Worm (Caenorhabditis elegans) whole organism, midembryonic: Measurements from ENCODE around the gene mbf-1.

ENCODE experiments used
- T22C8.4 ChIP-seq: fragments of 200-800 bp; sonication (Bioruptor generic); IDR thresholded peaks from 2 replicates; pipeline ENCODE4 v1.3.6; 2022; ENCODE audit warnings: missing genetic modification characterization, missing compliant biosample characterization
- cog-1 ChIP-seq: sonication (generic microtip); optimal IDR thresholded peaks from 2 replicates; lab custom pipeline; 2016; ENCODE audit warnings: missing genetic modification characterization, missing compliant biosample characterization
- med-1 ChIP-seq: sonication (generic microtip); optimal IDR thresholded peaks from 2 replicates; lab custom pipeline; 2017; ENCODE audit warnings: missing genetic modification characterization, mild to moderate bottlenecking, missing compliant biosample characterization, antibody characterized with exemption, missing genetic modification reagents; ENCODE audit not compliant: insufficient read depth
- ref-1 ChIP-seq: fragments of 200-800 bp; sonication (Bioruptor generic); conservative IDR thresholded peaks from 2 replicates; pipeline ENCODE4 v1.3.6; 2022; ENCODE audit warnings: missing genetic modification reagents, missing genetic modification characterization, missing compliant biosample characterization
- ztf-29 ChIP-seq: fragments of 200-800 bp; sonication (Bioruptor generic); IDR thresholded peaks from 2 replicates; pipeline ENCODE4 v1.3.6; 2022; ENCODE audit warnings: missing genetic modification reagents, missing genetic modification characterization, missing compliant biosample characterization

- TF ChIP-seq ztf-29 (GFP tag; lab: Robert Waterston, UW) (no peak), T22C8.4 (no peak), med-1 (GFP tag; lab: Kevin White, UChicago) (no peak), ref-1 (GFP tag; lab: Robert Waterston, UW) (no peak), cog-1 (tag; lab: Kevin White, UChicago) (no peak)
Observed at ce11 chrIV:11452928-11453327, 27.2 kb downstream of the mbf-1 start.
